Fruit fly (Drosophila melanogaster): Measurements from ENCODE around the gene mus312.

Gene mus312

dm6 chr3L:7356386-7357117, 27.6 kb downstream of the mus312 start, which contains the start of gene CTCF (continued):
- TF ChIP-seq dimm (GFP tag; IDR thresholded peaks at IDR 0.05) (no peak), Nf-YB (GFP tag; optimal IDR thresholded peaks at IDR 0.05) (no peak), CG6791 (GFP tag; IDR thresholded peaks at IDR 0.05; ENCODE audit: partially characterized antibody) (peak; percentile 68; the same call in 1 of the 3 replicates), Optix (GFP tag; IDR thresholded peaks at IDR 0.05) (no peak), ase (GFP tag; IDR thresholded peaks at IDR 0.05) (0 out of 3 replicates have a peak, but pooled peaks have one; percentile 38), CG5245 (GFP tag; optimal IDR thresholded peaks at IDR 0.05) (peak; percentile 44), dysf (GFP tag; IDR thresholded peaks at IDR 0.05) (peak; percentile 67; the same call in 2 of the 3 replicates), Dip3 (GFP tag; optimal IDR thresholded peaks at IDR 0.05) (no peak), pita (GFP tag; optimal IDR thresholded peaks at IDR 0.05) (no peak), eyg (GFP tag; optimal IDR thresholded peaks at IDR 0.05) (no peak), CG6854 (GFP tag; optimal IDR thresholded peaks at IDR 0.05) (no peak), cato (GFP tag; optimal IDR thresholded peaks at IDR 0.05; ENCODE audit: borderline replicate concordance) (no peak), danr (GFP tag; IDR thresholded peaks at IDR 0.05) (no peak), Gug (GFP tag; IDR thresholded peaks at IDR 0.05) (peak; percentile 6; the same call in 1 of the 4 replicates), zfh1 (GFP tag; IDR thresholded peaks at IDR 0.05) (0 out of 3 replicates have a peak, but pooled peaks have one; percentile 32), CG11504 (tag; optimal IDR thresholded peaks at IDR 0.05) (no peak), CG31441 (GFP tag; IDR thresholded peaks at IDR 0.05) (peak; percentile 40; the same call in 1 of the 2 replicates), en (GFP tag; optimal IDR thresholded peaks at IDR 0.05) (peak; percentile 8), dmrt99B (tag; optimal IDR thresholded peaks at IDR 0.05) (peak; percentile 16), sqz (GFP tag; optimal IDR thresholded peaks at IDR 0.05) (no peak), fd96Cb (tag; optimal IDR thresholded peaks at IDR 0.05) (peak; percentile 25), cwo (GFP tag; optimal IDR thresholded peaks at IDR 0.05) (no peak), bcd (GFP tag; optimal IDR thresholded peaks at IDR 0.05) (no peak), CG33213 (GFP tag; optimal IDR thresholded peaks at IDR 0.05) (peak; percentile 76), CG7745 (tag; optimal IDR thresholded peaks at IDR 0.05) (no peak), CG6683 (GFP tag; optimal IDR thresholded peaks at IDR 0.05) (no peak), Ada2b (GFP tag; IDR thresholded peaks at IDR 0.05) (no peak), CG3847 (GFP tag; IDR thresholded peaks at IDR 0.05) (0 out of 2 replicates have a peak, but pooled peaks have one; percentile 6), salm (tag; optimal IDR thresholded peaks at IDR 0.05) (peak; percentile 5), knrl (GFP tag; IDR thresholded peaks at IDR 0.05; ENCODE audit: partially characterized antibody) (peak; percentile 82), CG14050 (GFP tag; IDR thresholded peaks at IDR 0.05) (no peak), GATAe (GFP tag; conservative IDR thresholded peaks at IDR 0.05) (peak; percentile 69), CG3995 (GFP tag; optimal IDR thresholded peaks at IDR 0.05) (no peak), CG2875 (GFP tag; optimal IDR thresholded peaks at IDR 0.05) (peak; percentile 12), CG30020 (tag; optimal IDR thresholded peaks at IDR 0.05) (peak; percentile 22), grn (GFP tag; optimal IDR thresholded peaks at IDR 0.05) (peak; percentile 53), Hsf (GFP tag; optimal IDR thresholded peaks at IDR 0.05) (peak; percentile 62), CoRest (tag; optimal IDR thresholded peaks at IDR 0.05) (peak; percentile 61), CG12942 (GFP tag; optimal IDR thresholded peaks at IDR 0.05) (no peak), emc (GFP tag; optimal IDR thresholded peaks at IDR 0.05) (no peak), Sry-δ (GFP tag; optimal IDR thresholded peaks at IDR 0.05) (peak; percentile 90), Oli (tag; optimal IDR thresholded peaks at IDR 0.05) (peak; percentile 32), ewg (GFP tag; optimal IDR thresholded peaks at IDR 0.05) (peak; percentile 16), Lpt (GFP tag; optimal IDR thresholded peaks at IDR 0.05) (no peak), Myb (GFP tag; optimal IDR thresholded peaks at IDR 0.05) (peak; percentile 60), CHES-1-like (GFP tag; optimal IDR thresholded peaks at IDR 0.05) (peak; percentile 30), Abd-B (GFP tag; optimal IDR thresholded peaks at IDR 0.05) (peak; percentile 14), CG34422 (GFP tag; IDR thresholded peaks at IDR 0.05) (peak; percentile 63), dm (GFP tag; optimal IDR thresholded peaks at IDR 0.05) (peak; percentile 47)

Measured in whole organism, embryonic.